Worm (Caenorhabditis elegans) whole organism, L3 larva: ENCODE data around the gene ifas-3.

Experiments used
- R02D3.7 ChIP-seq: fragments of 150-350 bp; optimal IDR thresholded peaks from 2 replicates; lab custom pipeline; 2014; ENCODE audit warnings: missing biosample characterization, missing genetic modification characterization
- ceh-16 ChIP-seq: sonication (generic microtip); optimal IDR thresholded peaks from 2 replicates; lab custom pipeline; 2017; ENCODE audit warnings: missing biosample characterization, missing genetic modification characterization
- ceh-9 ChIP-seq: sonication (generic microtip); optimal IDR thresholded peaks from 2 replicates; lab custom pipeline; 2018; ENCODE audit warnings: missing biosample characterization, missing genetic modification characterization
- daf-12 ChIP-seq: fragments of 150-350 bp; optimal IDR thresholded peaks from 2 replicates; lab custom pipeline; 2014; ENCODE audit warnings: missing biosample characterization, missing genetic modification reagents, missing genetic modification characterization
- egl-27 ChIP-seq: sonication (generic microtip); optimal IDR thresholded peaks from 4 replicates; lab custom pipeline; 2017; ENCODE audit warnings: missing biosample characterization, missing genetic modification reagents, missing genetic modification characterization
- lin-15B ChIP-seq: fragments of 150-350 bp; optimal IDR thresholded peaks from 2 replicates; lab custom pipeline; 2014; ENCODE audit warnings: missing biosample characterization, missing genetic modification characterization
- lin-39 ChIP-seq: fragments of 150-350 bp; optimal IDR thresholded peaks from 2 replicates; lab custom pipeline; 2018; ENCODE audit warnings: missing biosample characterization, missing genetic modification reagents, missing genetic modification characterization
- nhr-11 ChIP-seq: fragments of 150-350 bp; optimal IDR thresholded peaks from 2 replicates; lab custom pipeline; 2014; ENCODE audit warnings: missing biosample characterization, missing genetic modification characterization
- nhr-77 ChIP-seq: fragments of 150-350 bp; optimal IDR thresholded peaks from 2 replicates; lab custom pipeline; 2014; ENCODE audit warnings: missing biosample characterization, missing genetic modification characterization
- pqm-1 ChIP-seq: fragments of 150-350 bp; optimal IDR thresholded peaks from 2 replicates; lab custom pipeline; 2017; ENCODE audit warnings: missing biosample characterization, missing genetic modification characterization, inconsistent platforms
- unc-39 ChIP-seq: sonication (generic microtip); optimal IDR thresholded peaks from 4 replicates; lab custom pipeline; 2017; ENCODE audit warnings: missing biosample characterization, missing genetic modification characterization
- zag-1 ChIP-seq: fragments of 150-350 bp; optimal IDR thresholded peaks from 2 replicates; lab custom pipeline; 2014; ENCODE audit warnings: missing biosample characterization, missing genetic modification characterization
- ztf-11 ChIP-seq: fragments of 150-350 bp; optimal IDR thresholded peaks from 2 replicates; lab custom pipeline; 2014; ENCODE audit warnings: missing biosample characterization, missing genetic modification characterization

ce11 chrIV:15901123-15901522 lies 49.6 kb downstream of the ifas-3 start, which contains the start of gene Y105C5B.5:
- TF ChIP-seq ztf-11 (tag; lab: Kevin White, UChicago) (no peak), pqm-1 (tag; lab: Kevin White, UChicago) (no peak), R02D3.7 (tag; lab: Kevin White, UChicago) (no peak), unc-39 (tag; lab: Kevin White, UChicago) (no peak), ceh-9 (no peak), lin-39 (no peak), nhr-77 (tag; lab: Kevin White, UChicago) (no peak), lin-15B (no peak), daf-12 (tag; lab: Kevin White, UChicago) (no peak), ceh-16 (tag; lab: Kevin White, UChicago) (no peak), nhr-11 (tag; lab: Kevin White, UChicago) (no peak), egl-27 (tag; lab: Kevin White, UChicago) (no peak), zag-1 (tag; lab: Kevin White, UChicago) (no peak)
